Fruit fly (Drosophila melanogaster) whole organism, embryonic: ENCODE results near the gene Acat1.

Experiments
- Ada2b ChIP-seq: fragments of 200-800 bp; sonication (Bioruptor generic); IDR thresholded peaks from 2 replicates; pipeline ENCODE4 v1.3.6; 2022; ENCODE audit warnings: missing biosample characterization, missing genetic modification characterization
- Adf1 ChIP-seq: fragments of 200-800 bp; sonication (Bioruptor generic); IDR thresholded peaks from 2 replicates; pipeline ENCODE4 v1.3.6; 2022; ENCODE audit warnings: missing biosample characterization, missing genetic modification characterization
- CG10274 ChIP-seq: fragments of 200-800 bp; sonication (Bioruptor generic); optimal IDR thresholded peaks from 3 replicates; lab custom pipeline; 2017; ENCODE audit warnings: missing biosample characterization, mild to moderate bottlenecking, missing genetic modification characterization
- CG11398 ChIP-seq: fragments of 200-800 bp; sonication (Bioruptor generic); optimal IDR thresholded peaks from 2 replicates; lab custom pipeline; 2016; ENCODE audit warnings: missing biosample characterization, missing genetic modification characterization
- CG12155 ChIP-seq: fragments of 200-800 bp; sonication (Bioruptor generic); optimal IDR thresholded peaks from 3 replicates; lab custom pipeline; 2016; ENCODE audit warnings: missing biosample characterization, missing genetic modification characterization
- CG12219 ChIP-seq: fragments of 200-800 bp; sonication (Bioruptor generic); optimal IDR thresholded peaks from 3 replicates; lab custom pipeline; 2018; ENCODE audit warnings: missing biosample characterization, mild to moderate bottlenecking, missing genetic modification characterization
- CG13424 ChIP-seq: fragments of 200-800 bp; sonication (Bioruptor generic); optimal IDR thresholded peaks from 2 replicates; lab custom pipeline; 2019; ENCODE audit warnings: missing biosample characterization, mild to moderate bottlenecking, missing genetic modification characterization, moderate library complexity
- CG14860 ChIP-seq: fragments of 200-800 bp; sonication (Bioruptor generic); IDR thresholded peaks from 3 replicates; pipeline ENCODE4 v1.3.6; 2022; ENCODE audit warnings: missing biosample characterization, missing genetic modification characterization; ENCODE audit not compliant: partially characterized antibody
- CG15696 ChIP-seq: fragments of 200-800 bp; sonication (Bioruptor generic); optimal IDR thresholded peaks from 2 replicates; lab custom pipeline; 2019; ENCODE audit warnings: missing biosample characterization, mild to moderate bottlenecking, missing genetic modification characterization, moderate library complexity
- CG18764 ChIP-seq: fragments of 200-800 bp; sonication (Bioruptor generic); optimal IDR thresholded peaks from 3 replicates; lab custom pipeline; 2016; ENCODE audit warnings: missing biosample characterization, missing genetic modification characterization
- CG2678 ChIP-seq: fragments of 200-800 bp; sonication (Bioruptor generic); optimal IDR thresholded peaks from 3 replicates; lab custom pipeline; 2019; ENCODE audit warnings: missing biosample characterization, mild to moderate bottlenecking, missing genetic modification characterization, moderate library complexity
- CG3065 ChIP-seq: fragments of 200-800 bp; sonication (Bioruptor generic); optimal IDR thresholded peaks from 2 replicates; lab custom pipeline; 2016; ENCODE audit warnings: missing biosample characterization, missing genetic modification characterization
- CG33557 ChIP-seq: fragments of 200-800 bp; sonication (Bioruptor generic); optimal IDR thresholded peaks from 2 replicates; lab custom pipeline; 2019; ENCODE audit warnings: missing biosample characterization, mild to moderate bottlenecking, missing genetic modification characterization, moderate library complexity
- CG3407 ChIP-seq: fragments of 200-800 bp; sonication (Bioruptor generic); optimal IDR thresholded peaks from 2 replicates; lab custom pipeline; 2018; ENCODE audit warnings: missing biosample characterization, mild to moderate bottlenecking, missing genetic modification characterization
- CG4707 ChIP-seq: fragments of 200-800 bp; sonication (Bioruptor generic); optimal IDR thresholded peaks from 2 replicates; lab custom pipeline; 2018; ENCODE audit warnings: missing biosample characterization, mild to moderate bottlenecking, missing genetic modification characterization, moderate library complexity
- CG4730 ChIP-seq: fragments of 200-800 bp; sonication (Bioruptor generic); IDR thresholded peaks from 2 replicates; pipeline ENCODE4 v1.3.6; 2022; ENCODE audit warnings: missing biosample characterization, missing genetic modification characterization
- CG6791 ChIP-seq: fragments of 200-800 bp; sonication (Bioruptor generic); IDR thresholded peaks from 3 replicates; pipeline ENCODE4 v1.3.6; 2022; ENCODE audit warnings: missing biosample characterization, missing genetic modification characterization; ENCODE audit not compliant: partially characterized antibody
- CG7928 ChIP-seq: fragments of 200-800 bp; sonication (Bioruptor generic); optimal IDR thresholded peaks from 2 replicates; lab custom pipeline; 2017; ENCODE audit warnings: missing biosample characterization, mild to moderate bottlenecking, missing genetic modification characterization
- CG7963 ChIP-seq: fragments of 200-800 bp; sonication (Bioruptor generic); IDR thresholded peaks from 3 replicates; pipeline ENCODE4 v1.3.6; 2022; ENCODE audit warnings: missing biosample characterization, missing genetic modification characterization; ENCODE audit not compliant: partially characterized antibody
- Drgx ChIP-seq: fragments of 200-800 bp; sonication (Bioruptor generic); IDR thresholded peaks from 2 replicates; pipeline ENCODE4 v1.3.6; 2022; ENCODE audit warnings: missing biosample characterization, missing genetic modification characterization
- Ets65A ChIP-seq: fragments of 200-800 bp; sonication (Bioruptor generic); peaks from one replicate; lab custom pipeline; 2016; ENCODE audit warnings: missing biosample characterization, missing genetic modification characterization
- Gsc ChIP-seq: fragments of 200-800 bp; sonication (Bioruptor generic); IDR thresholded peaks from 2 replicates; pipeline ENCODE4 v1.3.6; 2022; ENCODE audit warnings: missing biosample characterization, missing genetic modification characterization
- Hmx ChIP-seq: fragments of 200-800 bp; sonication (Bioruptor generic); optimal IDR thresholded peaks from 2 replicates; lab custom pipeline; 2016; ENCODE audit warnings: missing biosample characterization, missing genetic modification characterization
- Jarid2 ChIP-seq: fragments of 200-800 bp; sonication (Bioruptor generic); optimal IDR thresholded peaks from 3 replicates; lab custom pipeline; 2017; ENCODE audit warnings: mild to moderate bottlenecking, missing biosample characterization, missing genetic modification reagents, missing genetic modification characterization
- Oaz ChIP-seq: fragments of 200-800 bp; sonication (Bioruptor generic); IDR thresholded peaks from 2 replicates; pipeline ENCODE4 v1.3.6; 2022; ENCODE audit warnings: missing biosample characterization, missing genetic modification characterization
- Opbp ChIP-seq: fragments of 200-800 bp; sonication (Bioruptor generic); IDR thresholded peaks from 3 replicates; pipeline ENCODE4 v1.3.6; 2022; ENCODE audit warnings: missing biosample characterization, missing genetic modification characterization; ENCODE audit not compliant: partially characterized antibody
- Side ChIP-seq: fragments of 200-800 bp; sonication (Bioruptor generic); optimal IDR thresholded peaks from 2 replicates; lab custom pipeline; 2016; ENCODE audit warnings: missing biosample characterization, missing genetic modification characterization
- TFAM ChIP-seq: fragments of 200-800 bp; sonication (Bioruptor generic); optimal IDR thresholded peaks from 2 replicates; lab custom pipeline; 2017; ENCODE audit warnings: missing biosample characterization, missing genetic modification characterization, inconsistent platforms
- ash1 ChIP-seq: fragments of 200-800 bp; sonication (Bioruptor generic); optimal IDR thresholded peaks from 2 replicates; lab custom pipeline; 2018; ENCODE audit warnings: missing biosample characterization, mild to moderate bottlenecking, missing genetic modification characterization
- bcd ChIP-seq: fragments of 200-800 bp; sonication (Bioruptor generic); optimal IDR thresholded peaks from 2 replicates; lab custom pipeline; 2017; ENCODE audit warnings: missing biosample characterization, mild to moderate bottlenecking, missing genetic modification characterization
- caup ChIP-seq: fragments of 200-800 bp; sonication (Bioruptor generic); optimal IDR thresholded peaks from 3 replicates; lab custom pipeline; 2017; ENCODE audit warnings: missing biosample characterization, mild to moderate bottlenecking, missing genetic modification characterization, moderate library complexity; ENCODE audit not compliant: severe bottlenecking
- chif ChIP-seq, 2 experiments: fragments of 200-800 bp; sonication (Bioruptor generic); optimal IDR thresholded peaks; 3 replicates each; lab custom pipeline; 2016; ENCODE audit warnings: missing biosample characterization in 2 of 2, missing genetic modification characterization in 2 of 2
- gro ChIP-seq: fragments of 200-800 bp; sonication (Bioruptor generic); optimal IDR thresholded peaks from 2 replicates; lab custom pipeline; 2016; ENCODE audit warnings: missing biosample characterization, missing genetic modification characterization
- hb ChIP-seq: fragments of 200-800 bp; sonication (Bioruptor generic); IDR thresholded peaks from 3 replicates; pipeline ENCODE4 v1.3.6; 2022; ENCODE audit warnings: missing biosample characterization, missing genetic modification characterization; ENCODE audit not compliant: partially characterized antibody
- hth ChIP-seq: fragments of >200 bp; optimal IDR thresholded peaks from 2 replicates; lab custom pipeline; 2017; ENCODE audit warnings: inconsistent platforms
- kay ChIP-seq: fragments of 200-800 bp; sonication (Bioruptor generic); optimal IDR thresholded peaks from 2 replicates; lab custom pipeline; 2016; ENCODE audit warnings: missing biosample characterization, missing genetic modification characterization
- kni ChIP-seq: fragments of 200-800 bp; sonication (Bioruptor generic); optimal IDR thresholded peaks from 3 replicates; lab custom pipeline; 2017; ENCODE audit warnings: mild to moderate bottlenecking, missing biosample characterization, missing genetic modification reagents, missing genetic modification characterization
- lmd ChIP-seq: fragments of 200-800 bp; sonication (Bioruptor generic); IDR thresholded peaks from 2 replicates; pipeline ENCODE4 v1.3.6; 2022; ENCODE audit warnings: missing biosample characterization, missing genetic modification characterization
- lola ChIP-seq, 3 experiments: fragments of >200 bp in 2 of 3; fragments of 200-800 bp in 1 of 3; sonication (Bioruptor generic) in 1 of 3; optimal IDR thresholded peaks; 2 replicates each; lab custom pipeline; 2017 to 2019; ENCODE audit warnings: missing biosample characterization in 3 of 3, missing genetic modification characterization in 3 of 3, mild to moderate bottlenecking in 1 of 3, moderate library complexity in 1 of 3
- prd ChIP-seq, 3 experiments: fragments of >200 bp in 2 of 3; fragments of 200-800 bp in 1 of 3; sonication (Bioruptor generic) in 1 of 3; optimal IDR thresholded peaks in 2 of 3; IDR thresholded peaks in 1 of 3; 2 replicates in 2 of 3; 3 replicates in 1 of 3; pipeline versions ENCODE4 v1.3.6 to Lab custom; 2017 to 2022; ENCODE audit warnings: missing biosample characterization in 1 of 3, missing genetic modification characterization in 1 of 3
- ro ChIP-seq: fragments of 200-800 bp; sonication (Bioruptor generic); IDR thresholded peaks from 2 replicates; pipeline ENCODE4 v1.3.6; 2022; ENCODE audit warnings: missing biosample characterization, missing genetic modification characterization
- scrt ChIP-seq: fragments of 200-800 bp; sonication (Bioruptor generic); optimal IDR thresholded peaks from 2 replicates; lab custom pipeline; 2018; ENCODE audit warnings: missing biosample characterization, mild to moderate bottlenecking, missing genetic modification characterization, moderate library complexity
- sens ChIP-seq: fragments of 200-800 bp; sonication (Bioruptor generic); peaks from one replicate; lab custom pipeline; 2016; ENCODE audit warnings: missing biosample characterization, missing genetic modification characterization
- sr ChIP-seq: fragments of 200-800 bp; sonication (Bioruptor generic); IDR thresholded peaks from 3 replicates; pipeline ENCODE4 v1.3.6; 2022; ENCODE audit warnings: missing biosample characterization, missing genetic modification characterization
- sug ChIP-seq: fragments of 200-800 bp; optimal IDR thresholded peaks from 2 replicates; lab custom pipeline; 2019; ENCODE audit warnings: missing biosample characterization, mild to moderate bottlenecking, missing genetic modification characterization, moderate library complexity
- usp ChIP-seq: fragments of >200 bp; optimal IDR thresholded peaks from 2 replicates; lab custom pipeline; 2017; ENCODE audit warnings: missing biosample characterization, missing genetic modification characterization

The Acat1 gene

dm6 chrX:7900659-7901058 lies 12.1 kb upstream of the Acat1 start:
- no peak for TF ChIP-seq lmd (GFP tag; lab: Robert Waterston, UW)
- TF ChIP-seq sens, result peak; percentile 53
- TF ChIP-seq Ets65A, result peak; percentile 65
- 0 out of 3 replicates have a peak, but pooled peaks have one; percentile 10 for TF ChIP-seq Opbp (GFP tag; lab: Robert Waterston, UW)

- TF ChIP-seq CG7928 (GFP tag; lab: Kevin White, UChicago) (peak; percentile 82), sug (tag; lab: Kevin White, UChicago) (peak; percentile 65), caup (GFP tag; lab: Kevin White, UChicago) (peak; percentile 46), Gsc (GFP tag; lab: Robert Waterston, UW) (no peak), ro (GFP tag; lab: Robert Waterston, UW) (no peak), Jarid2 (no peak), TFAM (GFP tag; lab: Kevin White, UChicago) (no peak), CG6791 (no peak), Adf1 (GFP tag; lab: Robert Waterston, UW) (peak; percentile 23; the same call in 1 of the 2 replicates), CG4707 (GFP tag; lab: Kevin White, UChicago) (no peak), Drgx (GFP tag; lab: Robert Waterston, UW) (0 out of 2 replicates have a peak, but pooled peaks have one; percentile 20), CG15696 (tag; lab: Kevin White, UChicago) (peak; percentile 73), Oaz (GFP tag; lab: Robert Waterston, UW) (peak; percentile 26; the same call in 1 of the 2 replicates), kni (GFP tag; lab: Kevin White, UChicago) (no peak), CG7963 (GFP tag; lab: Robert Waterston, UW) (0 out of 3 replicates have a peak, but pooled peaks have one; percentile 14), CG2678 (peak; percentile 69), CG11398 (no peak), CG12155 (GFP tag; lab: Kevin White, UChicago) (peak; percentile 66), CG12219 (no peak), usp (no peak), CG3065 (GFP tag; lab: Kevin White, UChicago) (peak; percentile 14), hth (lab: Kevin White, UChicago) (no peak), hb (GFP tag; lab: Robert Waterston, UW) (peak; percentile 35; the same call in 1 of the 3 replicates), CG10274 (GFP tag; lab: Kevin White, UChicago) (no peak), prd (optimal IDR thresholded peaks at IDR 0.05; lab: Kevin White, UChicago) (no peak), prd (GFP tag; IDR thresholded peaks at IDR 0.05; lab: Robert Waterston, UW) (peak; percentile 65), scrt (GFP tag; lab: Kevin White, UChicago) (peak; percentile 25), sr (GFP tag; lab: Robert Waterston, UW) (no peak), bcd (GFP tag; lab: Kevin White, UChicago) (peak; percentile 35), CG18764 (peak; percentile 44), Ada2b (GFP tag; lab: Robert Waterston, UW) (peak; percentile 42; the same call in 1 of the 2 replicates), CG4730 (GFP tag; lab: Robert Waterston, UW) (no peak), sens (peak; percentile 88), kay (peak; percentile 46), Side (GFP tag; lab: Kevin White, UChicago) (no peak), chif (GFP tag; optimal IDR thresholded peaks at IDR 0.05; lab: Kevin White, UChicago) (peak in 1 of 2 experiments; percentile 31), CG3407 (GFP tag; lab: Kevin White, UChicago) (peak; percentile 14), CG33557 (peak; percentile 29), CG14860 (GFP tag; lab: Robert Waterston, UW) (peak; percentile 61; the same call in 2 of the 3 replicates), lola (GFP tag; optimal IDR thresholded peaks at IDR 0.05; lab: Kevin White, UChicago) (peak in 1 of 3 experiments; percentile 58), CG13424 (tag; lab: Kevin White, UChicago) (peak; percentile 72), gro (GFP tag; lab: Kevin White, UChicago) (peak; percentile 20), Hmx (GFP tag; lab: Kevin White, UChicago) (no peak), ash1 (GFP tag; lab: Kevin White, UChicago) (no peak)
Measured at dm6 chrX:7893411-7894122, 5.0 kb upstream of the Acat1 start, which contains the start of the genes CG45089, ND-MNLL and p115. Gene CG45089, minus strand, starts transcription at chrX:7893798. Gene ND-MNLL, minus strand, starts transcription at chrX:7893798. Gene p115, plus strand, starts transcription at chrX:7894031.
